Worm (Caenorhabditis elegans): Measurements from ENCODE around the gene C18G1.8.

DNA sequence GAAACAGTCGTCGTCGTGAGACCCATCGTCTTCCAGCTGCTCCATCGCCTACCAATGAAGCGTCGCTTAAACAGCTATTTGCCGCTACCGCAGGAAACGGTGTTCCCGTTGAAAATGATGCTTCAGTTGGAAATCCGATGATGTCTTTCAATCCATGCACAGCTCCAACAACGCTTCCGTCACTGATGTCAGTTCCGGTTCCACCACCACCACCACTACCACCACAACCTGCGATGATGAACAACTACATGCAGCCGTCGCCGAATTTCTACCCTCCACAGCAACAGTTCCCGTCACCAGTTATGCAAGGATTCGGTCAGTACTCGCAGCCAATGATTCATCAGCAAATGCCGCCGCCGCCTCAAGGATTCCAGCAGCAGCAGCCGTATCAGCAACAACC lies 32.4 kb downstream of the C18G1.8 start:
- TF ChIP-seq mdl-1 (tag; optimal IDR thresholded peaks at IDR 0.05) (no peak), fkh-10 (GFP tag; optimal IDR thresholded peaks at IDR 0.05) (no peak), F37D6.2 (tag; optimal IDR thresholded peaks at IDR 0.05) (no peak), ztf-11 (tag; optimal IDR thresholded peaks at IDR 0.05) (no peak), ZK546.5 (tag; optimal IDR thresholded peaks at IDR 0.05) (no peak), php-3 (GFP tag; IDR thresholded peaks at IDR 0.05) (no peak), vab-7 (GFP tag; IDR thresholded peaks at IDR 0.05) (no peak), lin-15B (tag; optimal IDR thresholded peaks at IDR 0.05) (no peak), lin-13 (GFP tag; optimal IDR thresholded peaks at IDR 0.05) (no peak)

Data from whole organism, L4 larva.